Fruit fly (Drosophila melanogaster): ENCODE data around the gene CG1924.

CG1924 gene

dm6 chrX:12178526-12178925 lies at the start of gene CG1924:
CG1924 (minus strand) TSS chrX:12178626.
- no peak for TF ChIP-seq CG17801 (GFP tag; optimal IDR thresholded peaks at IDR 0.05; ENCODE audit: partially characterized antibody)

- no peak for TF ChIP-seq CG17801 (GFP tag; optimal IDR thresholded peaks at IDR 0.05; ENCODE audit: partially characterized antibody)
These were observed 49.5 kb upstream of the CG1924 start for dm6 chrX:12227975-12228374.

- no peak for TF ChIP-seq CG17801 (GFP tag; optimal IDR thresholded peaks at IDR 0.05; ENCODE audit: partially characterized antibody)
These were observed 48.1 kb upstream of the CG1924 start for dm6 chrX:12226561-12226960.

- TF ChIP-seq CG17801 (GFP tag; optimal IDR thresholded peaks at IDR 0.05; ENCODE audit: partially characterized antibody): no peak
These were observed 47.0 kb upstream of the CG1924 start for dm6 chrX:12225325-12225972.

- TF ChIP-seq CG17801 (GFP tag; optimal IDR thresholded peaks at IDR 0.05; ENCODE audit: partially characterized antibody): no peak
These were observed 44.5 kb upstream of the CG1924 start for dm6 chrX:12222890-12223345.

dm6 chrX:12221496-12221895 lies 43.1 kb upstream of the CG1924 start:
- TF ChIP-seq CG17801 (GFP tag; optimal IDR thresholded peaks at IDR 0.05; ENCODE audit: partially characterized antibody): no peak

dm6 chrX:12217572-12217971 lies 39.1 kb upstream of the CG1924 start:
- no peak for TF ChIP-seq CG17801 (GFP tag; optimal IDR thresholded peaks at IDR 0.05; ENCODE audit: partially characterized antibody)

dm6 chrX:12212766-12213165 lies 34.3 kb upstream of the CG1924 start:
- TF ChIP-seq CG17801 (GFP tag; optimal IDR thresholded peaks at IDR 0.05; ENCODE audit: partially characterized antibody): no peak

dm6 chrX:12207595-12207994 lies 29.2 kb upstream of the CG1924 start:
- TF ChIP-seq CG17801 (GFP tag; optimal IDR thresholded peaks at IDR 0.05; ENCODE audit: partially characterized antibody): no peak

dm6 chrX:12207151-12207550 lies 28.7 kb upstream of the CG1924 start:
- no peak for TF ChIP-seq CG17801 (GFP tag; optimal IDR thresholded peaks at IDR 0.05; ENCODE audit: partially characterized antibody)

dm6 chrX:12206226-12206625 lies 27.8 kb upstream of the CG1924 start:
- no peak for TF ChIP-seq CG17801 (GFP tag; optimal IDR thresholded peaks at IDR 0.05; ENCODE audit: partially characterized antibody)

dm6 chrX:12203555-12203955 lies 25.1 kb upstream of the CG1924 start:
- no peak for TF ChIP-seq CG17801 (GFP tag; optimal IDR thresholded peaks at IDR 0.05; ENCODE audit: partially characterized antibody)

dm6 chrX:12202751-12203150 lies 24.3 kb upstream of the CG1924 start:
- no peak for TF ChIP-seq CG17801 (GFP tag; optimal IDR thresholded peaks at IDR 0.05; ENCODE audit: partially characterized antibody)

dm6 chrX:12201905-12202623 lies 23.6 kb upstream of the CG1924 start:
- no peak for TF ChIP-seq CG17801 (GFP tag; optimal IDR thresholded peaks at IDR 0.05; ENCODE audit: partially characterized antibody)

- TF ChIP-seq CG17801 (GFP tag; optimal IDR thresholded peaks at IDR 0.05; ENCODE audit: partially characterized antibody): no peak
These were observed 50.4 kb downstream of the CG1924 start for dm6 chrX:12128045-12128444.

Data from ovary, adult (tissue).